Fruit fly (Drosophila melanogaster): Measurements from ENCODE around the gene CG43739.

Gene CG43739

dm6 chr2L:20823196-20824105, 95.3 kb downstream of the CG43739 start (continued):
- TF ChIP-seq esg (GFP tag; conservative IDR thresholded peaks at IDR 0.05) = no peak
- no peak for TF ChIP-seq Hr39 (optimal IDR thresholded peaks at IDR 0.05)
- TF ChIP-seq hb (GFP tag; IDR thresholded peaks at IDR 0.05; ENCODE audit: partially characterized antibody) = no peak
- TF ChIP-seq tgo (GFP tag; IDR thresholded peaks at IDR 0.05) = no peak
- peak; percentile 55 for TF ChIP-seq CG13287 (GFP tag; IDR thresholded peaks at IDR 0.05; ENCODE audit: partially characterized antibody)
- peak; percentile 59; the same call in 1 of the 2 replicates for TF ChIP-seq CG31441 (GFP tag; IDR thresholded peaks at IDR 0.05)
- peak; percentile 46 for TF ChIP-seq CG18262 (tag; optimal IDR thresholded peaks at IDR 0.05)
- no peak for TF ChIP-seq CG2116 (GFP tag; optimal IDR thresholded peaks at IDR 0.05)
- no peak for TF ChIP-seq CG3847 (GFP tag; IDR thresholded peaks at IDR 0.05)
- TF ChIP-seq CG14441 (GFP tag; IDR thresholded peaks at IDR 0.05) = 0 out of 2 replicates have a peak, but pooled peaks have one; percentile 16
- peak; percentile 23; the same call in 1 of the 2 replicates for TF ChIP-seq Oaz (GFP tag; IDR thresholded peaks at IDR 0.05)
- no peak for TF ChIP-seq ind (GFP tag; optimal IDR thresholded peaks at IDR 0.05)
- TF ChIP-seq CG2120 (GFP tag; optimal IDR thresholded peaks at IDR 0.05) = peak; percentile 1
- peak; percentile 83 for TF ChIP-seq Med (GFP tag)
- TF ChIP-seq CG3407 (GFP tag; optimal IDR thresholded peaks at IDR 0.05) = no peak
- no peak for TF ChIP-seq ranshi (GFP tag; IDR thresholded peaks at IDR 0.05)
- TF ChIP-seq CG18619 (GFP tag; optimal IDR thresholded peaks at IDR 0.05) = peak; percentile 1
- peak; percentile 39 for TF ChIP-seq pho (GFP tag; optimal IDR thresholded peaks at IDR 0.05)
- peak; percentile 85 for TF ChIP-seq dm (GFP tag; optimal IDR thresholded peaks at IDR 0.05)
- TF ChIP-seq zen (tag; optimal IDR thresholded peaks at IDR 0.05) = no peak
- TF ChIP-seq tx (GFP tag; optimal IDR thresholded peaks at IDR 0.05) = no peak
- TF ChIP-seq CG13894 (tag; optimal IDR thresholded peaks at IDR 0.05) = no peak
- TF ChIP-seq MBD-R2 (GFP tag; IDR thresholded peaks at IDR 0.05) = no peak
- TF ChIP-seq p53 (GFP tag; optimal IDR thresholded peaks at IDR 0.05) = no peak
- TF ChIP-seq Optix (GFP tag; IDR thresholded peaks at IDR 0.05) = peak; percentile 36; the same call in 1 of the 3 replicates
- TF ChIP-seq Atf-2 (GFP tag; optimal IDR thresholded peaks at IDR 0.05) = no peak
- TF ChIP-seq gt (GFP tag; IDR thresholded peaks at IDR 0.05) = no peak
- TF ChIP-seq onecut (GFP tag; IDR thresholded peaks at IDR 0.05) = no peak
- peak; percentile 3 for TF ChIP-seq CG7745 (tag; optimal IDR thresholded peaks at IDR 0.05)
- no peak for TF ChIP-seq CG10565 (GFP tag; optimal IDR thresholded peaks at IDR 0.05)
- peak; percentile 45 for TF ChIP-seq CG9932 (GFP tag; IDR thresholded peaks at IDR 0.05)
- TF ChIP-seq CG8359 (GFP tag; optimal IDR thresholded peaks at IDR 0.05; ENCODE audit: borderline replicate concordance) = no peak
- no peak for TF ChIP-seq psq (GFP tag; optimal IDR thresholded peaks at IDR 0.05)
- no peak for TF ChIP-seq CG16863 (GFP tag; optimal IDR thresholded peaks at IDR 0.05)
- TF ChIP-seq lbe (GFP tag; optimal IDR thresholded peaks at IDR 0.05) = peak; percentile 39
- no peak for TF ChIP-seq gro (GFP tag; optimal IDR thresholded peaks at IDR 0.05)
- no peak for TF ChIP-seq Sox102F (GFP tag; optimal IDR thresholded peaks at IDR 0.05)
- peak; percentile 61; the same call in 1 of the 3 replicates for TF ChIP-seq CG34422 (GFP tag; IDR thresholded peaks at IDR 0.05)
- TF ChIP-seq Camta (GFP tag; optimal IDR thresholded peaks at IDR 0.05) = no peak
- TF ChIP-seq danr (GFP tag; IDR thresholded peaks at IDR 0.05) = no peak
- TF ChIP-seq CG15479 (GFP tag; optimal IDR thresholded peaks at IDR 0.05) = peak; percentile 57
- TF ChIP-seq az2 (GFP tag; optimal IDR thresholded peaks at IDR 0.05) = no peak
- TF ChIP-seq pan (optimal IDR thresholded peaks at IDR 0.05) = no peak
- no peak for TF ChIP-seq pan (GFP tag; optimal IDR thresholded peaks at IDR 0.05 in 1 of 2, IDR thresholded peaks at IDR 0.05 in 1 of 2)
- no peak for TF ChIP-seq Mrtf (GFP tag; IDR thresholded peaks at IDR 0.05)
- TF ChIP-seq Ssrp (tag; optimal IDR thresholded peaks at IDR 0.05) = peak; percentile 41
- TF ChIP-seq lola (GFP tag; optimal IDR thresholded peaks at IDR 0.05) = peak in 1 of 3 experiments; percentile 53
- no peak for TF ChIP-seq crp (GFP tag; optimal IDR thresholded peaks at IDR 0.05)
- peak; percentile 81 for TF ChIP-seq HmgZ (tag; optimal IDR thresholded peaks at IDR 0.05)
